Fruit fly (Drosophila melanogaster) whole organism: ENCODE measurements around the gene fng.

Experiments
- Dll ChIP-seq: fragments of >200 bp; optimal IDR thresholded peaks from 2 replicates; lab custom pipeline; 2017
- usp ChIP-seq: fragments of >200 bp; optimal IDR thresholded peaks from 2 replicates; lab custom pipeline; 2017; ENCODE audit warnings: missing biosample characterization, missing genetic modification characterization, mixed read lengths

DNA sequence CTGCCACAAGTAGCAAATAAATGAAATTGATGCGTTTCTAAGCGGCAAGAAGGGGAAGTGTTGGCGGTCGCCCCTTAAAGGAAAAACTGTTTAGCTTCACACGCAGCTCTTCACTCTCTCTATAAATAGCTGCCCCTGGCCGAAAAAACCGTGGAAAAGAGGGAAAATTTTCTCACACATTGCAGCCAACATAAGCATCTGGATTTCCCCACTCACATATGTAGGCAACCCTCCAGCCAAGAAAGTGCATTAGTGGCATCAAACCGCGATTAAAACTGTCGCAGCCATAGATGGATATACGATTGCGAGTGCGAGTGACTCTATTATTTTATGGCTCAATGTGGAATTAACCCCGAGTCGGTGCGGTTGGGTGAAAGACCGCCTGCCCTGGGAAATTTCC, 16.8 kb downstream of the fng start:
- TF ChIP-seq Dll (lab: Kevin White, UChicago) (no peak), usp (no peak)
